Worm (Caenorhabditis elegans) whole organism, L2 larva: ENCODE measurements around the gene W02H5.2.

Experiments
- F13H6.1 ChIP-seq: sonication (generic microtip); optimal IDR thresholded peaks from 2 replicates; lab custom pipeline; 2016; ENCODE audit warnings: missing genetic modification characterization, missing compliant biosample characterization
- R02D3.7 ChIP-seq: fragments of 150-350 bp; optimal IDR thresholded peaks from 2 replicates; lab custom pipeline; 2014; ENCODE audit warnings: missing biosample characterization, missing genetic modification characterization
- Y55F3AM.14 ChIP-seq: fragments of 200-800 bp; sonication (Bioruptor generic); optimal IDR thresholded peaks from 2 replicates; lab custom pipeline; 2018; ENCODE audit warnings: mild to moderate bottlenecking, missing genetic modification characterization, missing compliant biosample characterization
- ZK546.5 ChIP-seq: sonication (generic microtip); optimal IDR thresholded peaks from 2 replicates; lab custom pipeline; 2017; ENCODE audit warnings: missing biosample characterization, missing genetic modification characterization
- aly-2 ChIP-seq: fragments of 150-350 bp; optimal IDR thresholded peaks from 2 replicates; lab custom pipeline; 2014; ENCODE audit warnings: missing biosample characterization, missing genetic modification characterization
- ama-1 ChIP-seq: fragments of 150-350 bp; optimal IDR thresholded peaks from 2 replicates; lab custom pipeline; 2018; ENCODE audit warnings: inconsistent platforms
- blmp-1 ChIP-seq: sonication (generic microtip); optimal IDR thresholded peaks from 2 replicates; lab custom pipeline; 2017; ENCODE audit warnings: missing genetic modification characterization, mild to moderate bottlenecking, missing compliant biosample characterization, antibody characterized with exemption, moderate library complexity; ENCODE audit not compliant: insufficient read depth
- ceh-82 ChIP-seq: fragments of 150-350 bp; optimal IDR thresholded peaks from 2 replicates; lab custom pipeline; 2014; ENCODE audit warnings: missing biosample characterization, missing genetic modification characterization
- dmd-4 ChIP-seq: sonication (generic microtip); optimal IDR thresholded peaks from 2 replicates; lab custom pipeline; 2017; ENCODE audit warnings: missing biosample characterization, missing genetic modification characterization
- egl-27 ChIP-seq: sonication (generic microtip); optimal IDR thresholded peaks from 3 replicates; lab custom pipeline; 2017; ENCODE audit warnings: missing biosample characterization, missing genetic modification reagents, missing genetic modification characterization
- elt-1 ChIP-seq: fragments of 150-350 bp; optimal IDR thresholded peaks from 2 replicates; lab custom pipeline; 2014; ENCODE audit warnings: missing biosample characterization, missing genetic modification characterization
- elt-3 ChIP-seq: sonication (generic microtip); optimal IDR thresholded peaks from 2 replicates; lab custom pipeline; 2017; ENCODE audit warnings: missing biosample characterization, missing genetic modification characterization
- fos-1 ChIP-seq: fragments of 150-350 bp; optimal IDR thresholded peaks from 2 replicates; lab custom pipeline; 2014; ENCODE audit warnings: missing biosample characterization, missing genetic modification characterization
- gmeb-1 ChIP-seq: fragments of 150-350 bp; optimal IDR thresholded peaks from 2 replicates; lab custom pipeline; 2014; ENCODE audit warnings: missing biosample characterization, missing genetic modification characterization
- lin-11 ChIP-seq: fragments of 150-350 bp; sonication (generic microtip); optimal IDR thresholded peaks from 2 replicates; lab custom pipeline; 2014; ENCODE audit warnings: missing biosample characterization, missing genetic modification characterization, inconsistent platforms, mixed read lengths
- lin-13 ChIP-seq: fragments of 150-350 bp; optimal IDR thresholded peaks from 2 replicates; lab custom pipeline; 2014; ENCODE audit warnings: missing biosample characterization, missing genetic modification reagents, missing genetic modification characterization
- lin-39 ChIP-seq: fragments of 150-350 bp; optimal IDR thresholded peaks from 2 replicates; lab custom pipeline; 2014; ENCODE audit warnings: missing biosample characterization, missing genetic modification reagents, missing genetic modification characterization
- lsy-2 ChIP-seq, 2 experiments: fragments of 150-350 bp in 1 of 2; sonication (generic microtip) in 1 of 2; optimal IDR thresholded peaks; 2 replicates each; lab custom pipeline; 2014 to 2017; ENCODE audit warnings: missing biosample characterization in 2 of 2, missing genetic modification characterization in 2 of 2
- mab-5 ChIP-seq: fragments of 150-350 bp; optimal IDR thresholded peaks from 2 replicates; lab custom pipeline; 2014; ENCODE audit warnings: missing biosample characterization, missing genetic modification characterization
- mdl-1 ChIP-seq, 2 experiments: fragments of 150-350 bp in 1 of 2; sonication (generic microtip) in 1 of 2; optimal IDR thresholded peaks; 2 replicates each; lab custom pipeline; 2017; ENCODE audit warnings: missing biosample characterization in 2 of 2, missing genetic modification characterization in 2 of 2
- nhr-10 ChIP-seq: sonication (generic microtip); optimal IDR thresholded peaks from 2 replicates; lab custom pipeline; 2017; ENCODE audit warnings: missing biosample characterization, missing genetic modification characterization
- nhr-11 ChIP-seq: fragments of 150-350 bp; optimal IDR thresholded peaks from 2 replicates; lab custom pipeline; 2014; ENCODE audit warnings: missing biosample characterization, missing genetic modification characterization
- nhr-12 ChIP-seq: fragments of 150-350 bp; optimal IDR thresholded peaks from 2 replicates; lab custom pipeline; 2014; ENCODE audit warnings: missing biosample characterization, missing genetic modification characterization
- nhr-129 ChIP-seq: fragments of 150-350 bp; optimal IDR thresholded peaks from 2 replicates; lab custom pipeline; 2014; ENCODE audit warnings: missing biosample characterization, missing genetic modification characterization
- nhr-21 ChIP-seq: fragments of 150-350 bp; optimal IDR thresholded peaks from 2 replicates; lab custom pipeline; 2014; ENCODE audit warnings: missing biosample characterization, missing genetic modification characterization
- nhr-23 ChIP-seq: fragments of 150-350 bp; optimal IDR thresholded peaks from 2 replicates; lab custom pipeline; 2014; ENCODE audit warnings: missing biosample characterization, missing genetic modification reagents, missing genetic modification characterization
- nhr-25 ChIP-seq: fragments of 150-350 bp; sonication (generic microtip); optimal IDR thresholded peaks from 3 replicates; lab custom pipeline; 2014; ENCODE audit warnings: missing biosample characterization, missing genetic modification characterization
- nhr-77 ChIP-seq: fragments of 150-350 bp; optimal IDR thresholded peaks from 2 replicates; lab custom pipeline; 2014; ENCODE audit warnings: missing biosample characterization, missing genetic modification characterization
- sem-4 ChIP-seq: fragments of 150-350 bp; optimal IDR thresholded peaks from 2 replicates; lab custom pipeline; 2014; ENCODE audit warnings: missing biosample characterization, missing genetic modification reagents, missing genetic modification characterization
- skn-1 ChIP-seq: sonication (generic microtip); optimal IDR thresholded peaks from 2 replicates; lab custom pipeline; 2017; ENCODE audit warnings: missing biosample characterization, missing genetic modification characterization
- sma-3 ChIP-seq: sonication (generic microtip); optimal IDR thresholded peaks from 2 replicates; lab custom pipeline; 2016; ENCODE audit warnings: missing genetic modification reagents, missing genetic modification characterization, missing compliant biosample characterization
- sma-9 ChIP-seq, 2 experiments: fragments of 150-350 bp in 1 of 2; sonication (generic microtip) in 1 of 2; optimal IDR thresholded peaks; 2 replicates each; lab custom pipeline; 2014 to 2016; ENCODE audit warnings: missing genetic modification characterization in 2 of 2, mild to moderate bottlenecking in 1 of 2, missing biosample characterization in 1 of 2, missing compliant biosample characterization in 1 of 2, missing genetic modification reagents in 1 of 2, moderate library complexity in 1 of 2
- unc-39 ChIP-seq: fragments of 150-350 bp; optimal IDR thresholded peaks from 2 replicates; lab custom pipeline; 2014; ENCODE audit warnings: missing biosample characterization, missing genetic modification characterization
- unc-55 ChIP-seq: fragments of 150-350 bp; sonication (generic microtip); optimal IDR thresholded peaks from 3 replicates; lab custom pipeline; 2014; ENCODE audit warnings: missing biosample characterization, missing genetic modification reagents, missing genetic modification characterization
- unc-62 ChIP-seq: fragments of 150-350 bp; optimal IDR thresholded peaks from 2 replicates; lab custom pipeline; 2014; ENCODE audit warnings: missing biosample characterization, missing genetic modification reagents, missing genetic modification characterization
- ztf-1 ChIP-seq: fragments of 200-800 bp; sonication (Bioruptor generic); conservative IDR thresholded peaks from 2 replicates; pipeline ENCODE4 v1.3.6; 2022; ENCODE audit warnings: missing genetic modification characterization, missing compliant biosample characterization
- ztf-11 ChIP-seq: sonication (generic microtip); optimal IDR thresholded peaks from 2 replicates; lab custom pipeline; 2017; ENCODE audit warnings: missing biosample characterization, missing genetic modification characterization
- ztf-4 ChIP-seq: fragments of 150-350 bp; optimal IDR thresholded peaks from 2 replicates; lab custom pipeline; 2014; ENCODE audit warnings: missing biosample characterization, missing genetic modification characterization

W02H5.2 gene

DNA sequence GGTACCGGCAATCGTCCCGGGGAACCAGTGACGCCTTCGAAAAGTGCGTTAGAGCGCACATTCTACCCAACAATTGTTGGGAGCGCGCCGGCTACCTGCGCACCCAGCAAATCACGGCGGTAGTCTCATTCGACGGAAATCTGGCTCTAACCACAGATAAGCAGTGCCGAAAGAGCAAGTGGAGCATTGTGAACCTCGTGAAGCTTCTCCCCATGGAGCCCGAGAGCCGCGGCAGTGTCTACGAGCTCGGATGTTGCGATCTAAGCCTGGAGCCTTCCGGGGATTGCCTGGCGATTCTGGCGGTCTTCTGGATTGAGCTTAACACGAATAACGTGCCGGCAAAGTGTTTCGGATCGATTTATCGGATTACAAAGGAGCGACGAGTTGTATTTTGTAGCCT lies 371 bp downstream of the W02H5.2 start:
- TF ChIP-seq nhr-10 (tag; lab: Kevin White, UChicago) (no peak), F13H6.1 (tag; lab: Kevin White, UChicago) (no peak), unc-39 (tag; lab: Kevin White, UChicago) (no peak), ztf-4 (tag; lab: Kevin White, UChicago) (no peak)

DNA sequence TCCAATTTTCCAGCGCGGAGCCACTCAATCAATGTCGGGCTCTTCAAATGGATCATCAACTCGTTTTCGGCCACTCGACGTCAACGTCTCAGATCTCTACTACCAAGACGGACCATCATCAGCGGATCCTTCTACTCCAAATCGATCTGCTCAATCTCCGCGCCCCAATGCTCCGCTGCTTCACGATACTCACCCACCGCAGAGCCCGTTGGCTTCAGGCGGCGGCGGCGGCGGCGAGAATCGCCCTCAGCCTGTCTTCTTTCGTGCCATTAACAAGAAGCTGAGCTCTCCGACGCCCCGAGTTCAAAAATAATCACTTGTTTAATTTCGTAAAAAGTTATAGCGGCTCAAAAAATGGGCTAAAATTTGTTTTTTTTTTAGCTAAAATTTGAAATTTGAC lies 6.9 kb downstream of the W02H5.2 start:
- TF ChIP-seq unc-55 (GFP tag; lab: Kevin White, UChicago) (no peak), R02D3.7 (tag; lab: Kevin White, UChicago) (no peak), nhr-12 (tag; lab: Kevin White, UChicago) (no peak), ztf-1 (GFP tag; lab: Robert Waterston, UW) (no peak), dmd-4 (tag; lab: Kevin White, UChicago) (no peak), nhr-21 (no peak), sem-4 (no peak), egl-27 (no peak), sma-3 (no peak), ama-1 (lab: Kevin White, UChicago) (no peak), fos-1 (tag; lab: Kevin White, UChicago) (no peak), nhr-23 (no peak), mab-5 (tag; lab: Kevin White, UChicago) (no peak), F13H6.1 (tag; lab: Kevin White, UChicago) (no peak), nhr-25 (no peak), blmp-1 (tag; lab: Kevin White, UChicago) (no peak), skn-1 (no peak), nhr-77 (tag; lab: Kevin White, UChicago) (no peak), ztf-4 (tag; lab: Kevin White, UChicago) (no peak), sma-9 (GFP tag; optimal IDR thresholded peaks at IDR 0.05; lab: Kevin White, UChicago) (no peak), sma-9 (tag; optimal IDR thresholded peaks at IDR 0.05; lab: Kevin White, UChicago) (no peak)

DNA sequence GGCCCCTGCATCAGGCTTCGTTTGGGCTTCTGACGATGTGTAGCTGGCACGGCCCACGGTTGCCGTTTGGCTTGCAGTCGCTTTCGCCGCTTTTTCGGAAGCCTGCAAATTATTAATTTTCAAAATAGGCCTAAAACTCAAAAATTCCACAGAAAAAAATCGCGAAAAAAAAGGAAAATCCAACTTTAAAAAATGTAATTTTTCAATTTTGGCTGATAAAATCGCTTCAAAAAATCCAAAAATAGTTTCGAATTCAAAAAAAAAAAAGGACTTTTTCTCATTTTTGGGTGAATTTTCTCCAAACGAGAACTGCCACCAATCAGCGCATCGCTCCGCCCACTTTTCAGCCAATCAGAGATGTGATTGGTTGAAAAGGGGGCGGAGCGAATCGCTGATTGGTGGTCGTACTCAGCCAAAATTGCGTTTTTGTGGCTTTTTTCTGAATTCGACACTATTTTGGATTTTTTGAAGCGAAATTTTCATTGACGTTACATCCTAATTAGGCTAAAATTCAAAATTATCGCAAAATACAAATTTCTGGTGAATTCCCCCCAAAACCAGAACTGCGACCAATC lies 8.2 kb downstream of the W02H5.2 start:
- TF ChIP-seq ama-1 (lab: Kevin White, UChicago): no peak
- no peak for TF ChIP-seq lsy-2 (tag; optimal IDR thresholded peaks at IDR 0.05; lab: Kevin White, UChicago)
- no peak for TF ChIP-seq mdl-1 (tag; optimal IDR thresholded peaks at IDR 0.05; lab: Kevin White, UChicago)
- no peak for TF ChIP-seq unc-62
- no peak for TF ChIP-seq nhr-23
- no peak for TF ChIP-seq nhr-10 (tag; lab: Kevin White, UChicago)
- no peak for TF ChIP-seq ceh-82 (tag; lab: Kevin White, UChicago)
- no peak for TF ChIP-seq mab-5 (tag; lab: Kevin White, UChicago)
- no peak for TF ChIP-seq ztf-11 (tag; lab: Kevin White, UChicago)
- no peak for TF ChIP-seq R02D3.7 (tag; lab: Kevin White, UChicago)
- TF ChIP-seq lin-13: no peak
- TF ChIP-seq dmd-4 (tag; lab: Kevin White, UChicago): no peak
- no peak for TF ChIP-seq unc-39 (tag; lab: Kevin White, UChicago)

- TF ChIP-seq F13H6.1 (tag; lab: Kevin White, UChicago): no peak
- no peak for TF ChIP-seq unc-55 (GFP tag; lab: Kevin White, UChicago)
- no peak for TF ChIP-seq nhr-12 (tag; lab: Kevin White, UChicago)
- TF ChIP-seq sem-4: no peak
- TF ChIP-seq gmeb-1 (tag; lab: Kevin White, UChicago): no peak
- no peak for TF ChIP-seq Y55F3AM.14
- TF ChIP-seq elt-1 (tag; lab: Kevin White, UChicago): no peak
- TF ChIP-seq ZK546.5: no peak
- no peak for TF ChIP-seq skn-1
- no peak for TF ChIP-seq lin-39 (tag; lab: Kevin White, UChicago)
- no peak for TF ChIP-seq nhr-23
- no peak for TF ChIP-seq blmp-1 (tag; lab: Kevin White, UChicago)
- no peak for TF ChIP-seq lin-11
- TF ChIP-seq elt-3 (tag; lab: Kevin White, UChicago): no peak
- no peak for TF ChIP-seq aly-2
- TF ChIP-seq mab-5 (tag; lab: Kevin White, UChicago): no peak
- no peak for TF ChIP-seq nhr-11
- no peak for TF ChIP-seq nhr-129 (tag; lab: Kevin White, UChicago)
- no peak for TF ChIP-seq R02D3.7 (tag; lab: Kevin White, UChicago)
Observed at ce11 chrV:2650980-2651379, 11.8 kb downstream of the W02H5.2 start.
